Worm (Caenorhabditis elegans) whole organism, L4/young adult: ENCODE data around the gene nhr-171.

Source experiments
- W03F9.2 ChIP-seq: fragments of 150-350 bp; optimal IDR thresholded peaks from 2 replicates; lab custom pipeline; 2014; ENCODE audit warnings: missing biosample characterization, missing genetic modification characterization
- dao-5 ChIP-seq: sonication (generic microtip); optimal IDR thresholded peaks from 2 replicates; lab custom pipeline; 2016; ENCODE audit warnings: missing genotype, missing genetic modification characterization, moderate library complexity, missing compliant biosample characterization
- him-1 ChIP-seq: sonication (generic microtip); optimal IDR thresholded peaks from 2 replicates; lab custom pipeline; 2016; ENCODE audit warnings: missing genotype, missing genetic modification reagents, missing genetic modification characterization, missing compliant biosample characterization

DNA sequence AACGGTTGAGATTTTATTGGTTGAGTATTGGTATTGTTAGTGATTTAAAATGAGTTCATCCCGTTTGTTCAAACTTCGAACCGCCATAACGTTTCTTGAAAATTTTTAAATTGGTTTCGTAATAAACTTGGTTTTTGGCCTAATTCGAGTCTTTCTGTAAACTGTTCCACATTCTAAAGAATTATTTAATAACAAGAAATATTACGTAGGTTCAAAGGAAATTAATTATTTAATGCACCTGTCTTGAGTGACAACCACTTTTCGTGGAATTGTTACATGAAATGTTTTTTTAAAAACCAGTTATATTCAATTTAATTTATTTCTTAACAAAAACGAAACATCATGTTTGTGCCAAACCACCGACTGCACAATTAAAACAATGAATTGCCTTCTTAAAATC is 10.4 kb upstream of the nhr-171 start:
- TF ChIP-seq him-1 (tag; lab: Kevin White, UChicago) (no peak), dao-5 (tag; lab: Kevin White, UChicago) (no peak), W03F9.2 (tag; lab: Kevin White, UChicago) (no peak)
